Worm (Caenorhabditis elegans): ENCODE measurements around the gene clec-59.

- no peak for TF ChIP-seq ztf-4 (tag; optimal IDR thresholded peaks at IDR 0.05)
- no peak for TF ChIP-seq elt-3 (tag; optimal IDR thresholded peaks at IDR 0.05)
- TF ChIP-seq nhr-6 (tag; optimal IDR thresholded peaks at IDR 0.05) = no peak
- no peak for TF ChIP-seq zag-1 (tag; optimal IDR thresholded peaks at IDR 0.05)
- no peak for TF ChIP-seq nhr-25 (tag; optimal IDR thresholded peaks at IDR 0.05)
- no peak for TF ChIP-seq nhr-23 (tag; optimal IDR thresholded peaks at IDR 0.05)
- no peak for TF ChIP-seq unc-62 (GFP tag; optimal IDR thresholded peaks at IDR 0.05)
Measured at ce11 chrII:10445738-10446137, 33.5 kb downstream of the clec-59 start.

Measured in whole organism, L2 larva.